Worm (Caenorhabditis elegans) whole organism, young adult: ENCODE data around the gene Y41E3.6.

Experiments used
- B0336.3 ChIP-seq: fragments of 200-800 bp; sonication (Bioruptor generic); IDR thresholded peaks from 2 replicates; pipeline ENCODE4 v1.3.6; 2022; ENCODE audit warnings: missing genetic modification characterization, missing compliant biosample characterization
- F10E7.11 ChIP-seq: sonication (generic microtip); optimal IDR thresholded peaks from 2 replicates; lab custom pipeline; 2017; ENCODE audit warnings: mild to moderate bottlenecking, missing genetic modification characterization, moderate library complexity, missing compliant biosample characterization
- F23B12.7 ChIP-seq: sonication (generic microtip); optimal IDR thresholded peaks from 2 replicates; lab custom pipeline; 2017; ENCODE audit warnings: missing genetic modification characterization, mild to moderate bottlenecking, missing compliant biosample characterization, antibody characterized with exemption, moderate library complexity; ENCODE audit not compliant: insufficient read depth
- F39B2.1 ChIP-seq: fragments of 200-800 bp; sonication (Bioruptor generic); IDR thresholded peaks from 2 replicates; pipeline ENCODE4 v1.3.6; 2022; ENCODE audit warnings: missing genetic modification reagents, missing genetic modification characterization, missing compliant biosample characterization
- F55B11.4 ChIP-seq: sonication (generic microtip); optimal IDR thresholded peaks from 2 replicates; lab custom pipeline; 2016; ENCODE audit warnings: missing compliant biosample characterization, missing genetic modification characterization, borderline replicate concordance; ENCODE audit not compliant: insufficient read depth
- F57A8.1 ChIP-seq: fragments of 200-800 bp; sonication (Bioruptor generic); optimal IDR thresholded peaks from 2 replicates; lab custom pipeline; 2018; ENCODE audit warnings: mild to moderate bottlenecking, missing genetic modification characterization, moderate library complexity, missing compliant biosample characterization
- F57C9.4 ChIP-seq: sonication (generic microtip); optimal IDR thresholded peaks from 2 replicates; lab custom pipeline; 2017; ENCODE audit warnings: mild to moderate bottlenecking, missing genetic modification characterization, missing compliant biosample characterization
- T26A5.8 ChIP-seq: sonication (generic microtip); optimal IDR thresholded peaks from 2 replicates; lab custom pipeline; 2016; ENCODE audit warnings: missing genetic modification characterization, missing compliant biosample characterization
- Y53G8AR.9 ChIP-seq: fragments of 200-800 bp; sonication (Bioruptor generic); conservative IDR thresholded peaks from 2 replicates; pipeline ENCODE4 v1.3.6; 2022; ENCODE audit warnings: missing genetic modification reagents, missing genetic modification characterization, missing compliant biosample characterization
- Y56A3A.18 ChIP-seq: fragments of 200-800 bp; sonication (Bioruptor generic); IDR thresholded peaks from 2 replicates; pipeline ENCODE4 v1.3.6; 2022; ENCODE audit warnings: missing genetic modification reagents, missing genetic modification characterization, missing compliant biosample characterization
- Y95B8A.8 ChIP-seq: fragments of 200-800 bp; sonication (Bioruptor generic); IDR thresholded peaks from 2 replicates; pipeline ENCODE4 v1.3.6; 2022; ENCODE audit warnings: missing genetic modification reagents, missing genetic modification characterization, missing compliant biosample characterization
- akir-1 ChIP-seq: fragments of 200-800 bp; sonication (Bioruptor generic); optimal IDR thresholded peaks from 2 replicates; lab custom pipeline; 2018; ENCODE audit warnings: mild to moderate bottlenecking, missing genetic modification characterization, moderate library complexity, missing compliant biosample characterization
- aptf-3 ChIP-seq: fragments of 200-800 bp; sonication (Bioruptor generic); IDR thresholded peaks from 2 replicates; pipeline ENCODE4 v1.3.6; 2022; ENCODE audit warnings: missing genetic modification characterization, missing compliant biosample characterization
- bed-2 ChIP-seq: fragments of 200-800 bp; sonication (Bioruptor generic); IDR thresholded peaks from 2 replicates; pipeline ENCODE4 v1.3.6; 2022; ENCODE audit warnings: missing genetic modification reagents, missing genetic modification characterization, missing compliant biosample characterization
- chd-7 ChIP-seq: sonication (generic microtip); optimal IDR thresholded peaks from 2 replicates; lab custom pipeline; 2016; ENCODE audit warnings: mild to moderate bottlenecking, missing genetic modification characterization, moderate library complexity, missing compliant biosample characterization
- dpff-1 ChIP-seq: sonication (generic microtip); optimal IDR thresholded peaks from 2 replicates; lab custom pipeline; 2017; ENCODE audit warnings: mild to moderate bottlenecking, missing genetic modification characterization, missing compliant biosample characterization
- egl-44 ChIP-seq: fragments of 200-800 bp; sonication (Bioruptor generic); IDR thresholded peaks from 2 replicates; pipeline ENCODE4 v1.3.6; 2022; ENCODE audit warnings: missing genetic modification reagents, missing genetic modification characterization, missing compliant biosample characterization
- egrh-3 ChIP-seq: fragments of 200-800 bp; sonication (Bioruptor generic); IDR thresholded peaks from 2 replicates; pipeline ENCODE4 v1.3.6; 2022; ENCODE audit warnings: missing genetic modification reagents, missing genetic modification characterization, missing compliant biosample characterization
- ekl-4 ChIP-seq: fragments of 200-800 bp; sonication (Bioruptor generic); IDR thresholded peaks from 2 replicates; pipeline ENCODE4 v1.3.6; 2022; ENCODE audit warnings: missing genetic modification reagents, missing genetic modification characterization, missing compliant biosample characterization
- gei-17 ChIP-seq: fragments of 200-800 bp; sonication (Bioruptor generic); optimal IDR thresholded peaks from 2 replicates; lab custom pipeline; 2018; ENCODE audit warnings: mild to moderate bottlenecking, missing genetic modification characterization, missing compliant biosample characterization
- him-1 ChIP-seq: sonication (generic microtip); optimal IDR thresholded peaks from 2 replicates; lab custom pipeline; 2016; ENCODE audit warnings: missing genotype, missing genetic modification reagents, missing genetic modification characterization, missing compliant biosample characterization
- hlh-26 ChIP-seq: fragments of 200-800 bp; sonication (Bioruptor generic); conservative IDR thresholded peaks from 2 replicates; pipeline ENCODE4 v1.3.6; 2022; ENCODE audit warnings: missing genetic modification reagents, missing genetic modification characterization, missing compliant biosample characterization
- hmg-1.2 ChIP-seq: fragments of 200-800 bp; sonication (Bioruptor generic); IDR thresholded peaks from 2 replicates; pipeline ENCODE4 v1.3.6; 2022; ENCODE audit warnings: missing genetic modification reagents, missing genetic modification characterization, missing compliant biosample characterization
- hsf-1 ChIP-seq: fragments of 200-800 bp; sonication (Bioruptor generic); IDR thresholded peaks from 2 replicates; pipeline ENCODE4 v1.3.6; 2022; ENCODE audit warnings: missing genetic modification reagents, missing genetic modification characterization, missing compliant biosample characterization
- lin-26 ChIP-seq: fragments of 200-800 bp; sonication (Bioruptor generic); IDR thresholded peaks from 2 replicates; pipeline ENCODE4 v1.3.6; 2022; ENCODE audit warnings: missing genetic modification reagents, missing genetic modification characterization, missing compliant biosample characterization
- lin-40 ChIP-seq: sonication (generic microtip); optimal IDR thresholded peaks from 2 replicates; lab custom pipeline; 2016; ENCODE audit warnings: missing genetic modification characterization, mild to moderate bottlenecking, missing compliant biosample characterization, missing genotype, missing genetic modification reagents
- lin-54 ChIP-seq: fragments of 200-800 bp; sonication (Bioruptor generic); optimal IDR thresholded peaks from 2 replicates; lab custom pipeline; 2018; ENCODE audit warnings: mild to moderate bottlenecking, missing genetic modification characterization, missing compliant biosample characterization
- lsl-1 ChIP-seq: fragments of 200-800 bp; sonication (Bioruptor generic); optimal IDR thresholded peaks from 2 replicates; lab custom pipeline; 2018; ENCODE audit warnings: mild to moderate bottlenecking, missing genetic modification characterization, moderate library complexity, missing compliant biosample characterization
- madf-10 ChIP-seq: sonication (generic microtip); optimal IDR thresholded peaks from 2 replicates; lab custom pipeline; 2016; ENCODE audit warnings: mild to moderate bottlenecking, missing genetic modification characterization, missing compliant biosample characterization
- madf-6 ChIP-seq: fragments of 200-800 bp; sonication (Bioruptor generic); IDR thresholded peaks from 2 replicates; pipeline ENCODE4 v1.3.6; 2022; ENCODE audit warnings: missing genetic modification reagents, missing genetic modification characterization, missing compliant biosample characterization
- madf-8 ChIP-seq: fragments of 200-800 bp; sonication (Bioruptor generic); conservative IDR thresholded peaks from 2 replicates; pipeline ENCODE4 v1.3.6; 2022; ENCODE audit warnings: missing genetic modification reagents, missing genetic modification characterization, missing compliant biosample characterization
- mes-4 ChIP-seq: sonication (generic microtip); optimal IDR thresholded peaks from 2 replicates; lab custom pipeline; 2016; ENCODE audit warnings: missing genotype, missing genetic modification characterization, missing compliant biosample characterization
- mxl-1 ChIP-seq: sonication (generic microtip); optimal IDR thresholded peaks from 2 replicates; lab custom pipeline; 2016; ENCODE audit warnings: missing genetic modification characterization, missing compliant biosample characterization
- nfya-2 ChIP-seq: fragments of 200-800 bp; sonication (Bioruptor generic); IDR thresholded peaks from 2 replicates; pipeline ENCODE4 v1.3.6; 2022; ENCODE audit warnings: missing genetic modification reagents, missing genetic modification characterization, missing compliant biosample characterization
- nhr-80 ChIP-seq: sonication (generic microtip); optimal IDR thresholded peaks from 2 replicates; lab custom pipeline; 2016; ENCODE audit warnings: missing genetic modification characterization, missing compliant biosample characterization
- nhr-90 ChIP-seq: sonication (generic microtip); optimal IDR thresholded peaks from 2 replicates; lab custom pipeline; 2016; ENCODE audit warnings: missing genotype, mild to moderate bottlenecking, missing genetic modification characterization, missing compliant biosample characterization
- pha-4 ChIP-seq: fragments of 150-350 bp; sonication (generic microtip); optimal IDR thresholded peaks from 2 replicates; lab custom pipeline; 2014; ENCODE audit warnings: missing biosample characterization, missing genetic modification reagents, missing genetic modification characterization
- rcor-1 ChIP-seq: fragments of 200-800 bp; sonication (Bioruptor generic); IDR thresholded peaks from 2 replicates; pipeline ENCODE4 v1.3.6; 2022; ENCODE audit warnings: missing genetic modification reagents, missing genetic modification characterization, missing compliant biosample characterization
- repo-1 ChIP-seq: sonication (generic microtip); optimal IDR thresholded peaks from 2 replicates; lab custom pipeline; 2017; ENCODE audit warnings: mild to moderate bottlenecking, missing genetic modification characterization, missing compliant biosample characterization
- sea-2 ChIP-seq: fragments of 200-800 bp; sonication (Bioruptor generic); IDR thresholded peaks from 2 replicates; pipeline ENCODE4 v1.3.6; 2022; ENCODE audit warnings: missing genetic modification characterization, missing compliant biosample characterization
- snpc-1.3 ChIP-seq: sonication (generic microtip); optimal IDR thresholded peaks from 2 replicates; lab custom pipeline; 2017; ENCODE audit warnings: missing genetic modification characterization, mild to moderate bottlenecking, missing compliant biosample characterization, antibody characterized with exemption, moderate library complexity, missing genotype, missing genetic modification reagents; ENCODE audit not compliant: insufficient read depth
- sptf-2 ChIP-seq: fragments of 200-800 bp; sonication (Bioruptor generic); optimal IDR thresholded peaks from 2 replicates; lab custom pipeline; 2018; ENCODE audit warnings: mild to moderate bottlenecking, missing genetic modification characterization, missing compliant biosample characterization
- tbp1 ChIP-seq: fragments of 200-800 bp; sonication (Bioruptor generic); optimal IDR thresholded peaks from 2 replicates; lab custom pipeline; 2018; ENCODE audit warnings: mild to moderate bottlenecking, missing genetic modification characterization, missing compliant biosample characterization
- tlf-1 ChIP-seq: fragments of 200-800 bp; sonication (Bioruptor generic); optimal IDR thresholded peaks from 2 replicates; lab custom pipeline; 2018; ENCODE audit warnings: mild to moderate bottlenecking, missing genetic modification characterization, missing compliant biosample characterization
- unc-130 ChIP-seq: sonication (generic microtip); optimal IDR thresholded peaks from 2 replicates; lab custom pipeline; 2016; ENCODE audit warnings: missing genetic modification reagents, missing genetic modification characterization, missing compliant biosample characterization
- xnd-1 ChIP-seq: sonication (generic microtip); optimal IDR thresholded peaks from 2 replicates; lab custom pipeline; 2016; ENCODE audit warnings: missing genotype, missing genetic modification reagents, missing genetic modification characterization, missing compliant biosample characterization
- ztf-18 ChIP-seq: sonication (generic microtip); optimal IDR thresholded peaks from 2 replicates; lab custom pipeline; 2016; ENCODE audit warnings: missing genotype, mild to moderate bottlenecking, missing genetic modification characterization, missing compliant biosample characterization
- ztf-26 ChIP-seq: sonication (generic microtip); optimal IDR thresholded peaks from 2 replicates; lab custom pipeline; 2017; ENCODE audit warnings: missing genetic modification characterization, missing compliant biosample characterization

The Y41E3.6 gene

DNA sequence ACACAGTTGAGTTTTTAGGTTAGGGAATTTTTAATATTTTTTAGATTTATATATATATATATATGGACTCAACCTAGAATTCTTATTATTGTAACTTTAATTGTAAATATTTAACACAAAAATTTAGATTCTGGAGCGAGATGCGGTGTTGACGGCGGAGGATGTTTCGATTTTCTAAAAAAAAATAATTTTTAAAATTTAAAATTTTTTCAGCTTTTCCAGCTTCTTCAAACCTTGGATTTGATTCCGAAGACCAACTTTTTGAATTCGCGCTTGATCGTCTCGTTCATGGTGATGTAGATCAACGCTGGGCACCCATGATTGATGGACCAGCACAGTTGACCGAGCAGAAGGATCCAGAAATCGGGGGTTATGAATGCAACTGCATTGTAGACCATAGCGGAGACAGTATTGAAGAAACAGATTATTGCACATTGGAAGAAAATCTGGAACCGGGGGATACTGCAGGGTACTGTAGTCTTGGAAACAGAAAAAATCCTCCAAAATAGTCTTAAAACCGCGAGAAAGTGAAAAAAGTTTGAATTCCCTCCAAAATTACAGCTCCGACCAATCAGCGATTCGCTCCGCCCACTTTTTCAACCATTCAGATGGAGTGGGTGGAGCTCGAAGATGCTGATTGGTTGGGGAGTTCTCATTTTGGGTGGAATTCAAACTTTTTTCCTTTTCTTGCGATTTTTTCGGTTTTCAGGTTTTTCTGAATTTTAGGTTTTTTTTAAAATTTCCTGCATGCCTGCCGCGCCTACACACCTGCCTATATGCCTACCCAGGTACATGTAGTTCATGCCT is 42.9 kb downstream of the Y41E3.6 start (continued):
- no peak for TF ChIP-seq bed-2
- no peak for TF ChIP-seq egrh-3
- TF ChIP-seq Y56A3A.18, result 0 out of 2 replicates have a peak, but pooled peaks have one; percentile 21
- TF ChIP-seq hmg-1.2 (GFP tag; lab: Robert Waterston, UW), result no peak
- TF ChIP-seq pha-4 (tag; lab: Kevin White, UChicago), result no peak
- peak; percentile 49 for TF ChIP-seq Y53G8AR.9 (GFP tag; lab: Robert Waterston, UW)
- TF ChIP-seq madf-6 (GFP tag; lab: Robert Waterston, UW), result peak; percentile 49
- no peak for TF ChIP-seq him-1 (tag; lab: Kevin White, UChicago)
- TF ChIP-seq lin-54 (GFP tag; lab: Kevin White, UChicago), result peak; percentile 28
- TF ChIP-seq B0336.3, result peak; percentile 65; the same call in 1 of the 2 replicates
- TF ChIP-seq hsf-1, result 0 out of 2 replicates have a peak, but pooled peaks have one; percentile 5
- no peak for TF ChIP-seq F55B11.4 (tag; lab: Kevin White, UChicago)
- peak; percentile 73 for TF ChIP-seq dpff-1
- TF ChIP-seq lin-40 (tag; lab: Kevin White, UChicago), result no peak
- TF ChIP-seq lin-26, result no peak
- peak; percentile 75; the same call in 1 of the 2 replicates for TF ChIP-seq nfya-2 (GFP tag; lab: Robert Waterston, UW)
- no peak for TF ChIP-seq nhr-90
- TF ChIP-seq hlh-26 (GFP tag; lab: Robert Waterston, UW), result no peak
- no peak for TF ChIP-seq F57A8.1 (GFP tag; lab: Kevin White, UChicago)
- TF ChIP-seq ztf-18 (tag; lab: Kevin White, UChicago), result no peak
- TF ChIP-seq F39B2.1 (GFP tag; lab: Robert Waterston, UW), result no peak
- no peak for TF ChIP-seq madf-8
- no peak for TF ChIP-seq gei-17 (GFP tag; lab: Kevin White, UChicago)
- no peak; the same call in 1 of the 2 replicates for TF ChIP-seq ekl-4
- no peak for TF ChIP-seq nhr-80 (tag; lab: Kevin White, UChicago)
- no peak for TF ChIP-seq unc-130
- no peak for TF ChIP-seq tbp1 (GFP tag; lab: Kevin White, UChicago)
- TF ChIP-seq madf-10 (tag; lab: Kevin White, UChicago), result no peak
- TF ChIP-seq mxl-1 (tag; lab: Kevin White, UChicago), result no peak
- no peak for TF ChIP-seq F10E7.11 (tag; lab: Kevin White, UChicago)
- 0 out of 2 replicates have a peak, but pooled peaks have one; percentile 38 for TF ChIP-seq aptf-3 (GFP tag; lab: Robert Waterston, UW)
- peak; percentile 37 for TF ChIP-seq T26A5.8 (tag; lab: Kevin White, UChicago)
- no peak for TF ChIP-seq F23B12.7 (tag; lab: Kevin White, UChicago)
- no peak for TF ChIP-seq mes-4 (tag; lab: Kevin White, UChicago)
- TF ChIP-seq tlf-1 (GFP tag; lab: Kevin White, UChicago), result no peak
- TF ChIP-seq lsl-1, result no peak
- no peak for TF ChIP-seq F57C9.4 (tag; lab: Kevin White, UChicago)
- no peak for TF ChIP-seq Y95B8A.8 (GFP tag; lab: Robert Waterston, UW)
- TF ChIP-seq egl-44, result no peak
- TF ChIP-seq ztf-26, result no peak
- TF ChIP-seq xnd-1, result no peak
- no peak for TF ChIP-seq sptf-2 (GFP tag; lab: Kevin White, UChicago)
- TF ChIP-seq snpc-1.3, result no peak
- TF ChIP-seq rcor-1 (GFP tag; lab: Robert Waterston, UW), result no peak
- no peak for TF ChIP-seq akir-1 (GFP tag; lab: Kevin White, UChicago)
- peak; percentile 66 for TF ChIP-seq repo-1
- TF ChIP-seq sea-2, result no peak
- peak; percentile 76 for TF ChIP-seq chd-7 (tag; lab: Kevin White, UChicago)
